Worm (Caenorhabditis elegans): ENCODE measurements around the gene plrg-1.

Gene plrg-1

DNA sequence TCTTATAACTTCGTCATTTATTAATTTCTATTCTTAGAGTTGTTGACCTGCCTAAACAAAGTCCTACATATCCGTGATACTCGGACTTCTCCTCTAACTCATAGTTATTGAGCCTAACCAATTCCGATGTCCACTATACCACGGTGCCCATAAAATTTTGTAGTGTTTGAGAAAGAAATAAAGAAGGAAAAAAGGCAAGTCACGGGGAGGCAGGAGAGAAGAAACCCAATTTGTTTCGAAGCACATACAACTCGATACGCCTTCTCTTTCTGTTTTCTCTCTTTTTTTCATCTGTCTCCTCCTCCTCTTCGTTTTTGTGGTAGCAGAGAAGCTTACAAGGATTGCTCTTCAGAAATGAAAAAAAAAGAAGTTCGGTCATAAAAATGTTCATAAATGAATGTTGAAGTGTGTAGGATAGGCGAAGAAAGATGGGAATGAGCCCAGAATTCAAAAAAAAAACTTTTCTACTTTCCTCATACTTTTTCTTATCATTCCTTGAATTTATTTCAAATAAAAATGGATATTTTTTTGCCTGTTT, 27.0 kb upstream of the plrg-1 start:
- no peak for TF ChIP-seq nhr-80 (tag; optimal IDR thresholded peaks at IDR 0.05)
- TF ChIP-seq ztf-25 (GFP tag; IDR thresholded peaks at IDR 0.05), result no peak
- TF ChIP-seq aptf-3 (GFP tag; IDR thresholded peaks at IDR 0.05), result no peak
- no peak for TF ChIP-seq madf-10 (tag; optimal IDR thresholded peaks at IDR 0.05)
- TF ChIP-seq mcd-1 (GFP tag; IDR thresholded peaks at IDR 0.05), result no peak
- TF ChIP-seq nhr-179 (tag; optimal IDR thresholded peaks at IDR 0.05), result no peak
- TF ChIP-seq rec-8 (tag; optimal IDR thresholded peaks at IDR 0.05), result no peak
- no peak for TF ChIP-seq dox-1 (GFP tag; IDR thresholded peaks at IDR 0.05)
- TF ChIP-seq lin-40 (tag; optimal IDR thresholded peaks at IDR 0.05), result no peak
- TF ChIP-seq lin-54 (GFP tag; optimal IDR thresholded peaks at IDR 0.05), result no peak
- no peak for TF ChIP-seq K12H6.12 (tag; optimal IDR thresholded peaks at IDR 0.05)
- TF ChIP-seq lsl-1 (GFP tag; optimal IDR thresholded peaks at IDR 0.05), result no peak
- no peak for TF ChIP-seq F23B12.7 (tag; optimal IDR thresholded peaks at IDR 0.05; ENCODE audit: insufficient read depth)
- TF ChIP-seq T07F8.4 (tag; optimal IDR thresholded peaks at IDR 0.05), result no peak
- no peak for TF ChIP-seq ceh-27 (GFP tag; optimal IDR thresholded peaks at IDR 0.05)
- no peak for TF ChIP-seq ZK185.1 (tag; optimal IDR thresholded peaks at IDR 0.05; ENCODE audit: poor library complexity, severe bottlenecking)
- TF ChIP-seq zim-3 (tag; optimal IDR thresholded peaks at IDR 0.05), result no peak
- no peak for TF ChIP-seq attf-3 (GFP tag; conservative IDR thresholded peaks at IDR 0.05)
- TF ChIP-seq fkh-3 (tag; optimal IDR thresholded peaks at IDR 0.05), result no peak

DNA sequence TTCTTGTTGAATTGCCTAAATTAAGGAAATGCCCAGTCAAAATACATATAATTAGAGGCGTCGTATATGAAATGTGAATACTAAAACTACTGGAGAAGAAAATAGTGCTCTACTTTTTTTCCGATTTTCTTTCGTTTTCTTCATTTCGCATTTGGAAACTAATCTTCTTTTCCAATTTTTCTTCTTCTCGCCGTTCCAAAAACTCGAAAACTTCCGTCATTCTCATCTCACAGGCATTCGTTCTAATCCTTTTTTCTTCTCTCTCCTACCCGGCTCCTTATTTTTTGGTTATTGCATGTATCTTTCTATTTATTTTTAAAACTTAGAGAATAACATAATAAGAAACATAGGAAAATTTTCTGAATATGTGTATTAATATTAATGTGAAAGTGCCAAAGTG, 25.1 kb upstream of the plrg-1 start:
- no peak for TF ChIP-seq aptf-2 (GFP tag; conservative IDR thresholded peaks at IDR 0.05)
- no peak for TF ChIP-seq nfya-1 (tag; optimal IDR thresholded peaks at IDR 0.05; ENCODE audit: borderline replicate concordance, insufficient read depth)
- no peak for TF ChIP-seq akir-1 (GFP tag; optimal IDR thresholded peaks at IDR 0.05)
- TF ChIP-seq unc-130 (GFP tag; optimal IDR thresholded peaks at IDR 0.05), result no peak
- TF ChIP-seq madf-8 (GFP tag; conservative IDR thresholded peaks at IDR 0.05), result no peak
- no peak for TF ChIP-seq K12H6.12 (tag; optimal IDR thresholded peaks at IDR 0.05)
- TF ChIP-seq aptf-3 (GFP tag; IDR thresholded peaks at IDR 0.05), result no peak
- no peak for TF ChIP-seq ccch-3 (GFP tag; optimal IDR thresholded peaks at IDR 0.05)
- no peak for TF ChIP-seq ZK185.1 (tag; optimal IDR thresholded peaks at IDR 0.05; ENCODE audit: poor library complexity, severe bottlenecking)
- TF ChIP-seq F23B12.7 (tag; optimal IDR thresholded peaks at IDR 0.05; ENCODE audit: insufficient read depth), result no peak

DNA sequence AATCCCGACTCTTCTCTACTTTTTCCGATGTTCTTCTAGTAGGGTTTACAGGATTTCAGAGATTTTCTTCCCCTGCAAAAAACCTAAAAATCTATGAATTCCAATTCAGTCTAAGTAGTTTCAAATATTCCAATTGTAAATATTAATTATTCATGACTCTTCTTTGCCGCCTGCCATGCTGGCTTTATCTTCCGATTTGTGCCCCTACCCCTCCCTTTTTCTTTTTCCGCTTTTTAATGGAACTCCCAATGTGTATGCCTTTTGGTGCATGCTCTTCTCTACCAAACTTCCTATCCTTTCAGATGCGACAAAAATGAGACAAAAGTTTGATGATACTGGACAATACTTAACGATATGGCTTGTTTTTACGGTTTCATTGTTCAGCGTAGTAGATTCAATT, 17.0 kb upstream of the plrg-1 start, which contains the start of gene nrx-1:
Gene nrx-1, plus strand, starts transcription at position 301 of the 400 bp plus-strand sequence.
- no peak for TF ChIP-seq F22D6.2 (tag; optimal IDR thresholded peaks at IDR 0.05)
- no peak for TF ChIP-seq bed-1 (GFP tag; IDR thresholded peaks at IDR 0.05)
- TF ChIP-seq Y95B8A.8 (GFP tag; IDR thresholded peaks at IDR 0.05), result no peak
- no peak for TF ChIP-seq fkh-3 (tag; optimal IDR thresholded peaks at IDR 0.05)
- TF ChIP-seq aptf-3 (GFP tag; IDR thresholded peaks at IDR 0.05), result no peak
- TF ChIP-seq ceh-27 (GFP tag; optimal IDR thresholded peaks at IDR 0.05), result no peak
- no peak for TF ChIP-seq F37B4.10 (GFP tag; IDR thresholded peaks at IDR 0.05)
- TF ChIP-seq cebp-1 (GFP tag; IDR thresholded peaks at IDR 0.05), result no peak
- TF ChIP-seq cebp-1 (tag; optimal IDR thresholded peaks at IDR 0.05), result no peak
- TF ChIP-seq nfyb-1 (GFP tag; IDR thresholded peaks at IDR 0.05), result no peak
- TF ChIP-seq egrh-3 (GFP tag; IDR thresholded peaks at IDR 0.05), result no peak

DNA sequence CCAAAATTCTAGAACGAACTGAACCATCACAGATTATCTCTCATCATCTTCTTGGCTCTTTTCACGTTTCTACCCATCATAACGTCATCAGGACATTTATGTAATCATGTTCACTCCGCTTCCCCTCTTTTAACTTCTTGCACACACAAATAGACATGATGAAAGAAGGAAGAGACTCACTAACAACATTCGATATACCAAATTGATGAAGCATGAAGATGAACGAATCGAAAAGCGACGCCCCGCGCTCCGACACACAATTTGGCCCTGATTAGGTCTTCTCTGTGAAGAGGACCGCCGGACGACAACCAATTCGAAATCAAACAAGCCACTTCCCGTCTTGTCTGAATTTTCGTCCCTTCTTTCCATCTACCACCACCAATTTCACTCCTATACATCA, 10.8 kb upstream of the plrg-1 start:
- no peak for TF ChIP-seq hmg-1.2 (GFP tag; IDR thresholded peaks at IDR 0.05)
- TF ChIP-seq tbp1 (GFP tag; optimal IDR thresholded peaks at IDR 0.05), result no peak
- TF ChIP-seq D2030.7 (GFP tag; IDR thresholded peaks at IDR 0.05), result no peak
- no peak for TF ChIP-seq F39B2.1 (GFP tag; IDR thresholded peaks at IDR 0.05)
- no peak for TF ChIP-seq athp-1 (tag; optimal IDR thresholded peaks at IDR 0.05)
- no peak for TF ChIP-seq nhr-120 (GFP tag; IDR thresholded peaks at IDR 0.05)
- no peak for TF ChIP-seq F22D6.2 (tag; optimal IDR thresholded peaks at IDR 0.05)
- no peak for TF ChIP-seq hmg-20 (GFP tag; IDR thresholded peaks at IDR 0.05)
- no peak for TF ChIP-seq ceh-58 (GFP tag; IDR thresholded peaks at IDR 0.05)
- TF ChIP-seq F33H1.4 (GFP tag; IDR thresholded peaks at IDR 0.05), result no peak
- no peak for TF ChIP-seq lin-40 (tag; optimal IDR thresholded peaks at IDR 0.05)
- TF ChIP-seq let-607 (tag; optimal IDR thresholded peaks at IDR 0.05), result no peak
